Fruit fly (Drosophila melanogaster): ENCODE data around the gene Mst27D.

Gene Mst27D

dm6 chr2L:7023614-7024259, 36.9 kb downstream of the Mst27D start, which contains the start of gene Gart (continued):
- peak; percentile 75; the same call in 2 of the 4 replicates for TF ChIP-seq chinmo (GFP tag; IDR thresholded peaks at IDR 0.05; ENCODE audit: partially characterized antibody)
- TF ChIP-seq CG11456 (GFP tag; IDR thresholded peaks at IDR 0.05): peak; percentile 68; the same call in 1 of the 3 replicates
- no peak for TF ChIP-seq CG8359 (GFP tag; optimal IDR thresholded peaks at IDR 0.05; ENCODE audit: borderline replicate concordance)
- TF ChIP-seq CG18599 (GFP tag; optimal IDR thresholded peaks at IDR 0.05): no peak
- TF ChIP-seq vvl (GFP tag; IDR thresholded peaks at IDR 0.05): peak; percentile 71; the same call in 1 of the 2 replicates
- peak; percentile 70; the same call in 1 of the 2 replicates for TF ChIP-seq HLH3B (GFP tag; IDR thresholded peaks at IDR 0.05)
- peak; percentile 90 for TF ChIP-seq CG10431 (GFP tag; optimal IDR thresholded peaks at IDR 0.05)
- TF ChIP-seq ham (GFP tag; IDR thresholded peaks at IDR 0.05): no peak; the same call in 1 of the 2 replicates
- 0 out of 3 replicates have a peak, but pooled peaks have one; percentile 39 for TF ChIP-seq CG11695 (GFP tag; IDR thresholded peaks at IDR 0.05)
- peak; percentile 59 for TF ChIP-seq CrebB (tag; optimal IDR thresholded peaks at IDR 0.05)
- peak; percentile 59 for TF ChIP-seq Hand (GFP tag; optimal IDR thresholded peaks at IDR 0.05)
- TF ChIP-seq ash1 (GFP tag; optimal IDR thresholded peaks at IDR 0.05): no peak
- peak; percentile 17 for TF ChIP-seq CG14965 (GFP tag; optimal IDR thresholded peaks at IDR 0.05; ENCODE audit: borderline replicate concordance)
- peak; percentile 67 for TF ChIP-seq CG10209 (GFP tag; optimal IDR thresholded peaks at IDR 0.05)
- no peak for TF ChIP-seq fd102C (GFP tag; optimal IDR thresholded peaks at IDR 0.05)
- TF ChIP-seq D (optimal IDR thresholded peaks at IDR 0.05): no peak
- peak; percentile 23 for TF ChIP-seq D (GFP tag; optimal IDR thresholded peaks at IDR 0.05)
- peak; percentile 76 for TF ChIP-seq org-1 (GFP tag; optimal IDR thresholded peaks at IDR 0.05)
- TF ChIP-seq CG15073 (GFP tag; optimal IDR thresholded peaks at IDR 0.05): peak; percentile 2
- peak in 1 of 2 experiments; percentile 82 for TF ChIP-seq bsh (GFP tag; optimal IDR thresholded peaks at IDR 0.05)
- peak; percentile 55 for TF ChIP-seq Hr3 (GFP tag; optimal IDR thresholded peaks at IDR 0.05)
- TF ChIP-seq crp (GFP tag; optimal IDR thresholded peaks at IDR 0.05): peak in 1 of 2 experiments; percentile 44
- TF ChIP-seq kay (GFP tag; optimal IDR thresholded peaks at IDR 0.05): peak; percentile 43
- no peak for TF ChIP-seq CG1233 (GFP tag; optimal IDR thresholded peaks at IDR 0.05)
- peak; percentile 58; the same call in 1 of the 2 replicates for TF ChIP-seq ttk (GFP tag; IDR thresholded peaks at IDR 0.05)
- TF ChIP-seq ssp (GFP tag; IDR thresholded peaks at IDR 0.05): peak; percentile 71
- peak; percentile 24 for TF ChIP-seq CG9437 (GFP tag; optimal IDR thresholded peaks at IDR 0.05)
- TF ChIP-seq CG11247 (GFP tag; IDR thresholded peaks at IDR 0.05): 0 out of 2 replicates have a peak, but pooled peaks have one; percentile 52
- TF ChIP-seq ind (GFP tag; optimal IDR thresholded peaks at IDR 0.05): no peak
- peak; percentile 71 for TF ChIP-seq PHDP (tag; optimal IDR thresholded peaks at IDR 0.05)
- peak; percentile 40 for TF ChIP-seq CG2202 (tag; optimal IDR thresholded peaks at IDR 0.05)
- 0 out of 2 replicates have a peak, but pooled peaks have one; percentile 63 for TF ChIP-seq ranshi (GFP tag; IDR thresholded peaks at IDR 0.05)
- peak; percentile 84 for TF ChIP-seq zf30C (GFP tag; optimal IDR thresholded peaks at IDR 0.05)
- TF ChIP-seq twi (tag; optimal IDR thresholded peaks at IDR 0.05): peak; percentile 30
- TF ChIP-seq CG2875 (GFP tag; optimal IDR thresholded peaks at IDR 0.05): peak; percentile 67
- peak; percentile 40 for TF ChIP-seq eyg (GFP tag; optimal IDR thresholded peaks at IDR 0.05)
- peak; percentile 68 for TF ChIP-seq Oli (tag; optimal IDR thresholded peaks at IDR 0.05)
- no peak for TF ChIP-seq CG11560 (tag; IDR thresholded peaks at IDR 0.05)
- peak; percentile 69 for TF ChIP-seq CG9932 (GFP tag; IDR thresholded peaks at IDR 0.05)
- TF ChIP-seq Dll (GFP tag; IDR thresholded peaks at IDR 0.05; ENCODE audit: partially characterized antibody): no peak
- TF ChIP-seq CG7372 (GFP tag; IDR thresholded peaks at IDR 0.05): peak; percentile 41; the same call in 1 of the 2 replicates
- TF ChIP-seq BEAF-32 (GFP tag; optimal IDR thresholded peaks at IDR 0.05): no peak
- TF ChIP-seq maf-S (GFP tag; optimal IDR thresholded peaks at IDR 0.05): peak; percentile 76
- TF ChIP-seq zfh2 (GFP tag; optimal IDR thresholded peaks at IDR 0.05): peak; percentile 65
- TF ChIP-seq CG33557 (GFP tag; optimal IDR thresholded peaks at IDR 0.05): peak; percentile 10
- TF ChIP-seq Mrtf (GFP tag; IDR thresholded peaks at IDR 0.05): peak; percentile 46; the same call in 1 of the 3 replicates
- peak; percentile 76 for TF ChIP-seq CG17385 (GFP tag; optimal IDR thresholded peaks at IDR 0.05)

Data from whole organism, embryonic.